Worm (Caenorhabditis elegans): Measurements from ENCODE around the gene T01C4.8.

Gene T01C4.8

DNA sequence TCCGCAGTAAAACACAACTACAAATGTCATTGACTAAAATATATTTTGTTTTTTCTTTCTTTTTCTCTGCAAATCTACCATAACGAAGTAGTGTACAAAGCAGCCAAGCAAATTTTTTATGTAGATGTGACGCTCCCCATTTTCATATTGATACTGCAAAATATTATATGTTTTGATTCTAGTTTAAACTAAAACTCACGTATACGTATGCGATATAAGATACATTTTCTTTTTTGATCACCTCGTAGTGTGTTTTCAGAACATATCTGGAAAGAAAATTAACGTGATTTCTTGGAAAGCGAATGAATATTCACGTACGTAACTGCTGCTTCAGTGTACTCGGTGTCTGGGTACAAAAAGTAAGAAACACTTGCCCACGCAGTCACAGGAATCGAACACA is 7.5 kb upstream of the T01C4.8 start:
- TF ChIP-seq daf-16 (GFP tag; optimal IDR thresholded peaks at IDR 0.05) (no peak), daf-16 (tag; optimal IDR thresholded peaks at IDR 0.05) (no peak), unc-62 (GFP tag; optimal IDR thresholded peaks at IDR 0.05 in 1 of 2) (peak in 1 of 2 experiments; percentile 94), unc-62 (tag; optimal IDR thresholded peaks at IDR 0.05) (no peak)

DNA sequence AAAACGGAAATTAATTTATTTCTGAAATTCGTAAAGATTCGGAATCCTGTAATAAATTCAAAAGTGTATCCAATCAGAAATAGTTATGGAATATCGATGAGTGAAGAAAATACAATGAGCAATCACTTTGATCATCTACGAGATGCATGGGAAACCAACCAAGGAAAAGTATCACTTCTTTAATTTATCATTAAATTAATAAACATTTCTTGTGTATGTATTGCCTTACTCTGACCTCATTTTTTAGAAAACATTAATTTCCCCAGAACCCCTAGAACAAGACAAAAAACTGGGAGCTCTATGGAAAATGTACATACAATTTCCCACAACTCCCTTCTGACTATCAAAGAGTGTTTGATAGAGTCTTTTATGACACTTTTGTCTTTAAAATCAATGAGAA is 4.6 kb upstream of the T01C4.8 start, which contains the start of gene F10D2.16:
Gene F10D2.16 (plus strand): TSS at position 301 of the 400 bp plus-strand sequence.
- TF ChIP-seq aly-2 (tag; optimal IDR thresholded peaks at IDR 0.05) (no peak), lim-7 (GFP tag; IDR thresholded peaks at IDR 0.05) (no peak), nhr-6 (tag; optimal IDR thresholded peaks at IDR 0.05) (no peak), T20F7.1 (GFP tag; optimal IDR thresholded peaks at IDR 0.05) (no peak)

DNA sequence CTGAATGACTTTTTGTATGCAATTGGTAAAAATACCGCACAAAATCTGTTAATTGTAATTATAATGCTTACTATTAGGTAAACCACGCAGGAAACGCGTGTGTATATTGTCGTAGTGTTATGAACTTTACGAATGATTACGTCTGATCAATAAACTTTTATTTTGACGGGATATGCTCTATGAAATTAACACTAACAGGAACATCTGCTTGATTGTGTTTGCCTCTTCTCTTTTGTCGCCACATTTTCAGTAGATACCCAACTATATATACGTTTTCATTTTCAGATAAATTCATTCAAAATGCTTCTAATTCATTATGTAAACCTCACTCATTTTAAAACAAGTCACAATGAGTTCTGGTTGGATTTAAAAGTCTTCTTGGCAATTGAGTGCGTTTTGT is 2.9 kb upstream of the T01C4.8 start, which contains the start of gene sre-10:
Gene sre-10 (plus strand): TSS at position 301 of the 400 bp plus-strand sequence.
- TF ChIP-seq zip-11 (GFP tag; IDR thresholded peaks at IDR 0.05) (no peak), Y5F2A.4 (GFP tag; optimal IDR thresholded peaks at IDR 0.05) (no peak), madf-9 (GFP tag; conservative IDR thresholded peaks at IDR 0.05) (no peak), F10B5.3 (tag; optimal IDR thresholded peaks at IDR 0.05) (no peak), nhr-102 (tag; optimal IDR thresholded peaks at IDR 0.05) (no peak), F26F4.8 (GFP tag; conservative IDR thresholded peaks at IDR 0.05) (no peak), zfp-2 (tag; optimal IDR thresholded peaks at IDR 0.05) (no peak), ztf-7 (tag; optimal IDR thresholded peaks at IDR 0.05) (no peak), mxl-3 (GFP tag; optimal IDR thresholded peaks at IDR 0.05) (no peak), ztf-11 (tag; optimal IDR thresholded peaks at IDR 0.05) (no peak), pha-4 (GFP tag; IDR thresholded peaks at IDR 0.05) (no peak), pha-4 (tag; optimal IDR thresholded peaks at IDR 0.05) (no peak), lin-13 (GFP tag; optimal IDR thresholded peaks at IDR 0.05) (no peak), nhr-10 (tag; optimal IDR thresholded peaks at IDR 0.05) (no peak)

DNA sequence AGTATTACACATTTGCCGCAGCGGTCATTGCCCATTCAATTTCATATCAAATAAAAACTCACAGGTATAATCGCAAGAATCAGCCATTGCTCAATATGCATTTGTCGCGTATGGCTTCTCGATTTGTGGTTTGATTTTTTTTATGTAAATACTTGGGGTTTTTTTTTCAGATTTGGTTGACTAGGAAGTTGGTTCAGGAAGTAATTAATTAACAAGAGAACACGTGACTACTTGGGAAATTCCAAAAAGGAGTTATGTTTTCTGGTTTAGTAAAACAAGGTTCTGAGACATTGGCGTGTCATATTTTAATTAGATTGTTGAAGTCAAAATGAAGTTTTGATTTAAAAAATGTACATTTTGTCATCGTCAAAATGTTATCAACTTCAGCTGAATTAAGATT is 1.6 kb upstream of the T01C4.8 start, which contains the start of gene srx-36:
Gene srx-36 (minus strand): TSS at position 101 of the 400 bp plus-strand sequence.
- no peak for TF ChIP-seq lin-29 (GFP tag; IDR thresholded peaks at IDR 0.05)
- no peak for TF ChIP-seq snpc-1.2 (GFP tag; IDR thresholded peaks at IDR 0.05)
- no peak for TF ChIP-seq lin-1 (GFP tag; IDR thresholded peaks at IDR 0.05)

DNA sequence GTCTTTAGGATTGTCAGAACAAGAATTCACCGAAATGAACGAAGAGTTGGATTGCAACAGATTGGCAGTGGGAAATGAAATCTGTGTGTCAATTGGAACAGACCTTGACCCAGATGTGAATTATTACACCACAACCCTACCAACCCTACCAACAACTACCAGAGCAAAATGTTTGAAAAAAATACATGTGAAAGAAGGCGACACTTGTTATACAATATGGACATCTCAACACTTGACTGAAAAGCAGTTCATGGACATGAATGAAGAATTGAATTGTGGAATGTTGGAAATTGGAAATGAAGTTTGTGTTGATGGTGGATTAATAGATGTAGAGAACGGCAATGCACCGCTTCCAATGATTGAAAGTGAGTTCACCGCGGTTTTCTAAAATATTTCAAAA is 5.4 kb downstream of the T01C4.8 start:
- TF ChIP-seq unc-62 (GFP tag; optimal IDR thresholded peaks at IDR 0.05 in 1 of 2): peak in 1 of 2 experiments; percentile 96
- no peak for TF ChIP-seq unc-62 (tag; optimal IDR thresholded peaks at IDR 0.05)
- TF ChIP-seq set-16 (GFP tag; IDR thresholded peaks at IDR 0.05): no peak

DNA sequence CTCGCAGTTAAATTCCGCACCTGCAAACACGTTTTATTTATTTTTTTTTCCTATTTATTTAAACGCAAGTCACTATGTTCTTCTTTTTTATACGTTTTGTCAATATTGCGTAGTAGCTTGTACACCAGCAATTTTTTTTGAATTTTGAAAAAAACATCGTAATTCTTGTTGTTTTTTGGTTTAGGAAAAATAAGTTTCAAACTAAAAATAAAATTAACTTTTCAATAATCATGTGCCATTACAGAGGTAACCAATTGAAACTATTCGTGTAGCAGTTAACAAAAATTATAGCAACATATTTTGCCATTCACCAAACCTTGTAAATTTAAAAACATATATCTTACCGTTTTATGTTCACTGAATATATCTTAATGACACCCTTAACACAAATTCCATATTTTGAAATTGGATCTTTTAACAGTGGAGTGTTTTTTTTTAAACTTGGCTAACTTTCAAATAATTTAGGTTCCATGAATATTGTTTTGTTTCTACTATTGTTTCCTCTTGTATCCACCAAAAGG is 6.1 kb downstream of the T01C4.8 start, which contains the start of gene lmd-5:
Gene lmd-5 (plus strand): TSS at position 471 of the 521 bp plus-strand sequence.
- TF ChIP-seq Y75B8A.6 (GFP tag; IDR thresholded peaks at IDR 0.05) (no peak), unc-62 (GFP tag; optimal IDR thresholded peaks at IDR 0.05 in 1 of 2) (peak in 1 of 2 experiments; percentile 67), unc-62 (tag; optimal IDR thresholded peaks at IDR 0.05) (no peak), rbr-2 (tag; optimal IDR thresholded peaks at IDR 0.05) (no peak), aha-1 (tag) (peak; percentile 91)

DNA sequence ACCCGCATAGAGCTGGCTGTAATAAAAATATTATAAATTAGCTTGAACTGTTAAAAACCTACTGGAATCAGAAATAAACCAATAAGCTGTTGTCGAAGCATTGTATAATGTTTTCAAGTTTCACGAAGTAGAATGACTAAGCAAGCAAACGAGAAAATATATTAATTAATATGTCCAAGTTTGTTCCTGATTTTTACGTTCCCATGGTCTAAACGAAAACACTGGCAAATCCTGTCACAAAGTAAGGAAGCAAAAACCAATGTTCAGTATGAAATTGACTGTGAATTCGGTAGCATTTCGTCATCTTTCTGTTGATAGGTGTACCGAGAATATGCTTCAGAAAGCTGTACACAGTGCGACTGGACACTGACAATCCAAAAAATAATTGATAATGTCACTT is 9.2 kb downstream of the T01C4.8 start, which contains the start of gene srx-34:
Gene srx-34 (minus strand): TSS at position 101 of the 400 bp plus-strand sequence.
- no peak for TF ChIP-seq ceh-32 (tag; optimal IDR thresholded peaks at IDR 0.05; ENCODE audit: poor library complexity)
- TF ChIP-seq spr-3 (GFP tag; optimal IDR thresholded peaks at IDR 0.05): no peak
- TF ChIP-seq snpc-4 (tag; optimal IDR thresholded peaks at IDR 0.05): no peak
